Worm (Caenorhabditis elegans): ENCODE data around the gene srj-53.
A peak's percentile ranks its signal among the peaks of the same experiment; 100 is the strongest.

Gene srj-53

ce11 chrV:692720-693422, 1.7 kb downstream of the srj-53 start, which contains the start of gene srx-4:
TSS of gene srx-4 (minus strand) at chrV:692770.
- no peak for TF ChIP-seq F23B12.7 (tag; optimal IDR thresholded peaks at IDR 0.05; ENCODE audit: insufficient read depth)
- TF ChIP-seq nhr-120 (GFP tag; IDR thresholded peaks at IDR 0.05), result no peak
- no peak for TF ChIP-seq somi-1 (GFP tag; optimal IDR thresholded peaks at IDR 0.05)
- TF ChIP-seq nhr-179 (tag; optimal IDR thresholded peaks at IDR 0.05), result no peak
- no peak for TF ChIP-seq hmg-1.2 (GFP tag; IDR thresholded peaks at IDR 0.05)
- TF ChIP-seq Y53F4B.3 (GFP tag; IDR thresholded peaks at IDR 0.05), result no peak
- no peak for TF ChIP-seq ets-4 (GFP tag; optimal IDR thresholded peaks at IDR 0.05)

ce11 chrV:689538-689937, 5.0 kb downstream of the srj-53 start:
- peak; percentile 46; the same call in 1 of the 2 replicates for TF ChIP-seq egrh-3 (GFP tag; IDR thresholded peaks at IDR 0.05)
- TF ChIP-seq efl-1 (GFP tag; optimal IDR thresholded peaks at IDR 0.05), result no peak
- peak; percentile 70 for TF ChIP-seq zfh-2 (GFP tag; conservative IDR thresholded peaks at IDR 0.05)
- TF ChIP-seq snpc-4 (GFP tag; optimal IDR thresholded peaks at IDR 0.05), result no peak
- no peak for TF ChIP-seq snpc-4 (tag; optimal IDR thresholded peaks at IDR 0.05)

ce11 chrV:687384-687783, 7.1 kb downstream of the srj-53 start, which contains the start of gene H25P19.1:
TSS of gene H25P19.1 (plus strand) at chrV:687684.
- TF ChIP-seq sptf-2 (GFP tag; optimal IDR thresholded peaks at IDR 0.05), result no peak
- TF ChIP-seq hrde-1 (tag; optimal IDR thresholded peaks at IDR 0.05; ENCODE audit: borderline replicate concordance), result no peak
- no peak for TF ChIP-seq snpc-1.3 (tag; optimal IDR thresholded peaks at IDR 0.05; ENCODE audit: insufficient read depth)
- TF ChIP-seq Y53G8AR.9 (GFP tag; conservative IDR thresholded peaks at IDR 0.05), result no peak
- TF ChIP-seq lin-54 (GFP tag; optimal IDR thresholded peaks at IDR 0.05), result no peak
- TF ChIP-seq rpc-1 (optimal IDR thresholded peaks at IDR 0.05), result no peak
- no peak for TF ChIP-seq rpc-1 (tag; optimal IDR thresholded peaks at IDR 0.05)
- TF ChIP-seq tbx-9 (tag; optimal IDR thresholded peaks at IDR 0.05; ENCODE audit: borderline replicate concordance), result no peak
- no peak for TF ChIP-seq lin-26 (GFP tag; IDR thresholded peaks at IDR 0.05)
- no peak for TF ChIP-seq mel-28 (tag; optimal IDR thresholded peaks at IDR 0.05; ENCODE audit: borderline replicate concordance)
- TF ChIP-seq rec-8 (tag; optimal IDR thresholded peaks at IDR 0.05), result no peak
- TF ChIP-seq cebp-1 (GFP tag; IDR thresholded peaks at IDR 0.05), result no peak
- TF ChIP-seq cebp-1 (tag; optimal IDR thresholded peaks at IDR 0.05), result no peak
- no peak for TF ChIP-seq lsl-1 (GFP tag; optimal IDR thresholded peaks at IDR 0.05)
- no peak for TF ChIP-seq F57C9.4 (tag; optimal IDR thresholded peaks at IDR 0.05)

ce11 chrV:683858-684257, 10.7 kb downstream of the srj-53 start, which contains the start of gene F31F4.1:
TSS of gene F31F4.1 (plus strand) at chrV:684060.
- TF ChIP-seq madf-8 (GFP tag; conservative IDR thresholded peaks at IDR 0.05), result no peak
- TF ChIP-seq nhr-80 (tag; optimal IDR thresholded peaks at IDR 0.05), result peak; percentile 21

ce11 chrV:682031-682430, 12.5 kb downstream of the srj-53 start, which contains the start of gene srx-23:
TSS of gene srx-23 (plus strand) at chrV:682331.
- no peak for TF ChIP-seq Y56A3A.18 (GFP tag; IDR thresholded peaks at IDR 0.05)
- TF ChIP-seq die-1 (tag; optimal IDR thresholded peaks at IDR 0.05), result no peak
- TF ChIP-seq madf-6 (GFP tag; IDR thresholded peaks at IDR 0.05), result no peak
- no peak for TF ChIP-seq sdz-38 (tag; optimal IDR thresholded peaks at IDR 0.05)
- TF ChIP-seq atf-7 (tag; optimal IDR thresholded peaks at IDR 0.05), result no peak
- TF ChIP-seq xnd-1 (tag; optimal IDR thresholded peaks at IDR 0.05), result no peak
